Fruit fly (Drosophila melanogaster): ENCODE measurements around the gene CtIP.

Gene CtIP

DNA sequence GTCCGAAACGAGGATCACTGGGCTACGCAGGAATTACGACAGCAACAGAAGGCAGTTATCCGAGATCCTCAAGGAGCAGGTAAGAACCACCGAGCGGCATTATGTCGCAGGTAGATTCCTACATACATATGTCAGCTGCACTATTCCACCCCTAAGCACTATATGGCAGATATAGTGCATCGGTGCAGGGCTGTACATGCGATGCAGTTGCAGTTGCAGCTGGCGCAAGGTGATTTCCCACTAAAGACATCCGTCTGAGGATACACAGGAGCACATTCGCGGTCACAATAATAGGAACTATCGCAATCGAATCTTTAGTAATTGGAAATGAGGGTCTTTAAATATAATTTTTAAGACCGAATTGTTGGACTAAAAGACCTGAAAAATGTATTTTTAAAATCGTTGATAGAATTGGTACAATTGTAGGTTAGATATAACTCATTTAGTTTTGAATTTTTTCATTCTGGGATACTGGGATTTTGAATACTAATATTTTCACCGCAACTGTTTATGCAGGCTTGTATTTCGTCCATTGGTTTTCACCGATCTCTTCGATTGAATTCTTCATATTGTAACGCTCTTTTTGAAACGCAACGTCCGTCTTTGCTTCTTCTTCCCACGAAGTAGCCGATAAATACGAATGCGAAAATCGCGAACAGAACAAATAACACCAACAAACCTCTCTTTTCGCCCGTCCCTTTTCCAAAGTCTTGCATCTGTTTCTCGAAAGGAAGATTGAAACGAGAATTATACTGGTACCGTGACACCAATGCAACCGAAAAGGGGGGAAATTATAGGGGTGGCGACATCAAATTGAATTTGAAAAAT lies 33.2 kb upstream of the CtIP start (continued):
- no peak for TF ChIP-seq Hand (GFP tag; optimal IDR thresholded peaks at IDR 0.05)
- TF ChIP-seq fd64A (GFP tag; optimal IDR thresholded peaks at IDR 0.05), result no peak
- TF ChIP-seq pita (GFP tag; optimal IDR thresholded peaks at IDR 0.05), result no peak
- no peak for TF ChIP-seq CG10366 (GFP tag; IDR thresholded peaks at IDR 0.05)
- no peak for TF ChIP-seq zfh2 (GFP tag; optimal IDR thresholded peaks at IDR 0.05)
- TF ChIP-seq Mad (GFP tag; optimal IDR thresholded peaks at IDR 0.05), result peak; percentile 23
- no peak for TF ChIP-seq CG2678 (tag; optimal IDR thresholded peaks at IDR 0.05)
- peak; percentile 89 for TF ChIP-seq sens (GFP tag)
- TF ChIP-seq tll (GFP tag; optimal IDR thresholded peaks at IDR 0.05), result peak in 1 of 2 experiments; percentile 46
- no peak for TF ChIP-seq Max (GFP tag; optimal IDR thresholded peaks at IDR 0.05)

DNA sequence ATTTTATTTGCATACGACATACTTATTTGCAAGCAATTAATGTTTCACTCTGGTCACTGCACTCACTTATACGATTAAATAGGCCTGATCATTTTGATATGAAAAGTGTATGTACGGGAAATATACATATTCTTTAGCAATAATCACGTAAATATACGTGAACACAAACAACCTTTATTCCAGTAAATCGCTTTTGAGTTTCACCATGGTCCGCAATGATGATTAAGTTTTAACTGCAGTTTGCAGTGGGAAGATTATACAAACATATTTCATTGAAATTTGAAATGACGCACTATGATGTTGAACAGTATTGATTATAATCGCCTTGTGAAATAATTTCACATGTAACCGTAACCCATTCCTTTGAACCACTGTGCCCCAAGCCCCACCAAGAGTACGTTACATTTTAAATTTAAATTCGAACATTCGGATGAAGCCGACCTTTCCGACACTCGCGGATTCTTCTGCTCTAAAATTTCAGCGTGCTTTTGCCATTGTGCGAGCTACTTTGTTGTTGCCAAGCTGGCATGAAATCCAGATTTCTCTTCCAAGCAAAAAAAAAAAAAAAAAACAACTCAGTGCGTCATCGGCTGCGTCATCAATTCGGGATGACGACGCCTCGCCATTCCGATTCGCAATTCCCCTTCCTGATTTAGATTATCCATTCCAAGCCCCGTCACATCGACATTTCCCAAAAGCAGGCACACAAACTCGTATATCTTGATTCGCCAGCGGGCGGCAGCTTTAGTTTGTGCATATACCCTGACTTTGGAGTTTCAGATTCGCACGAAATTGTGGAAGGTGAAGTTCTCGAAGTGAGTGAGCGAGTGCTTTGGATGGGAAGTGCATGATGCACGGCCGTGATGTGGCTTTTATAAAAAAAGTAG lies 32.3 kb upstream of the CtIP start:
- peak; percentile 66; the same call in 1 of the 4 replicates for TF ChIP-seq chinmo (GFP tag; IDR thresholded peaks at IDR 0.05; ENCODE audit: partially characterized antibody)
- TF ChIP-seq CG6689 (GFP tag; IDR thresholded peaks at IDR 0.05), result peak; percentile 20; the same call in 1 of the 2 replicates
- TF ChIP-seq insv (GFP tag; optimal IDR thresholded peaks at IDR 0.05), result no peak
- peak; percentile 22 for TF ChIP-seq CG9727 (GFP tag; optimal IDR thresholded peaks at IDR 0.05)
- TF ChIP-seq fd96Cb (tag; optimal IDR thresholded peaks at IDR 0.05), result no peak
- TF ChIP-seq Sry-δ (GFP tag; optimal IDR thresholded peaks at IDR 0.05), result no peak
- peak; percentile 69 for TF ChIP-seq sens (GFP tag)
- TF ChIP-seq CG13424 (tag; optimal IDR thresholded peaks at IDR 0.05), result no peak
- TF ChIP-seq Neu2 (GFP tag; optimal IDR thresholded peaks at IDR 0.05; ENCODE audit: borderline replicate concordance), result no peak
- no peak for TF ChIP-seq org-1 (GFP tag; optimal IDR thresholded peaks at IDR 0.05)
- no peak for TF ChIP-seq CG17359 (tag; optimal IDR thresholded peaks at IDR 0.05)
- TF ChIP-seq zfh2 (GFP tag; optimal IDR thresholded peaks at IDR 0.05), result no peak
- TF ChIP-seq CG13894 (tag; optimal IDR thresholded peaks at IDR 0.05), result peak; percentile 76
- TF ChIP-seq pho (GFP tag; optimal IDR thresholded peaks at IDR 0.05), result no peak
- peak; percentile 27; the same call in 1 of the 3 replicates for TF ChIP-seq row (GFP tag; IDR thresholded peaks at IDR 0.05)
- TF ChIP-seq Atf6 (GFP tag; IDR thresholded peaks at IDR 0.05), result no peak
- peak; percentile 9 for TF ChIP-seq gem (tag; optimal IDR thresholded peaks at IDR 0.05)
- no peak for TF ChIP-seq CG7745 (tag; optimal IDR thresholded peaks at IDR 0.05)
- peak; percentile 17 for TF ChIP-seq D19A (tag; optimal IDR thresholded peaks at IDR 0.05)
- TF ChIP-seq CG13775 (GFP tag; optimal IDR thresholded peaks at IDR 0.05), result peak; percentile 15
- peak; percentile 68 for TF ChIP-seq Med (GFP tag)
- TF ChIP-seq yki (optimal IDR thresholded peaks at IDR 0.05), result no peak
- TF ChIP-seq CG4707 (GFP tag; optimal IDR thresholded peaks at IDR 0.05), result no peak
- no peak for TF ChIP-seq CG11456 (GFP tag; IDR thresholded peaks at IDR 0.05)
- TF ChIP-seq CG10543 (GFP tag; optimal IDR thresholded peaks at IDR 0.05), result no peak
- no peak for TF ChIP-seq CG4424 (GFP tag; optimal IDR thresholded peaks at IDR 0.05)
- TF ChIP-seq ci (GFP tag; IDR thresholded peaks at IDR 0.05), result 0 out of 3 replicates have a peak, but pooled peaks have one; percentile 27
- TF ChIP-seq CG18619 (GFP tag; optimal IDR thresholded peaks at IDR 0.05), result no peak
- TF ChIP-seq ash1 (GFP tag; optimal IDR thresholded peaks at IDR 0.05), result no peak
- no peak for TF ChIP-seq grau (tag; optimal IDR thresholded peaks at IDR 0.05)
- TF ChIP-seq C15 (GFP tag; IDR thresholded peaks at IDR 0.05), result no peak
- TF ChIP-seq CG1603 (tag; optimal IDR thresholded peaks at IDR 0.05), result peak; percentile 23
- 0 out of 3 replicates have a peak, but pooled peaks have one; percentile 0 for TF ChIP-seq CG2199 (GFP tag; IDR thresholded peaks at IDR 0.05)
- TF ChIP-seq CrebB (tag; optimal IDR thresholded peaks at IDR 0.05), result no peak
- no peak for TF ChIP-seq MESR4 (GFP tag; optimal IDR thresholded peaks at IDR 0.05)
- TF ChIP-seq crp (GFP tag; optimal IDR thresholded peaks at IDR 0.05), result no peak
- TF ChIP-seq nom (GFP tag; optimal IDR thresholded peaks at IDR 0.05), result peak; percentile 22
